Worm (Caenorhabditis elegans) whole organism, L4/young adult: ENCODE data around the gene Y55F3AM.21.

Experiments
- W03F9.2 ChIP-seq: fragments of 150-350 bp; optimal IDR thresholded peaks from 2 replicates; lab custom pipeline; 2014; ENCODE audit warnings: missing biosample characterization, missing genetic modification characterization
- dao-5 ChIP-seq: sonication (generic microtip); optimal IDR thresholded peaks from 2 replicates; lab custom pipeline; 2016; ENCODE audit warnings: missing genotype, missing genetic modification characterization, moderate library complexity, missing compliant biosample characterization
- him-1 ChIP-seq: sonication (generic microtip); optimal IDR thresholded peaks from 2 replicates; lab custom pipeline; 2016; ENCODE audit warnings: missing genotype, missing genetic modification reagents, missing genetic modification characterization, missing compliant biosample characterization

The Y55F3AM.21 gene

DNA sequence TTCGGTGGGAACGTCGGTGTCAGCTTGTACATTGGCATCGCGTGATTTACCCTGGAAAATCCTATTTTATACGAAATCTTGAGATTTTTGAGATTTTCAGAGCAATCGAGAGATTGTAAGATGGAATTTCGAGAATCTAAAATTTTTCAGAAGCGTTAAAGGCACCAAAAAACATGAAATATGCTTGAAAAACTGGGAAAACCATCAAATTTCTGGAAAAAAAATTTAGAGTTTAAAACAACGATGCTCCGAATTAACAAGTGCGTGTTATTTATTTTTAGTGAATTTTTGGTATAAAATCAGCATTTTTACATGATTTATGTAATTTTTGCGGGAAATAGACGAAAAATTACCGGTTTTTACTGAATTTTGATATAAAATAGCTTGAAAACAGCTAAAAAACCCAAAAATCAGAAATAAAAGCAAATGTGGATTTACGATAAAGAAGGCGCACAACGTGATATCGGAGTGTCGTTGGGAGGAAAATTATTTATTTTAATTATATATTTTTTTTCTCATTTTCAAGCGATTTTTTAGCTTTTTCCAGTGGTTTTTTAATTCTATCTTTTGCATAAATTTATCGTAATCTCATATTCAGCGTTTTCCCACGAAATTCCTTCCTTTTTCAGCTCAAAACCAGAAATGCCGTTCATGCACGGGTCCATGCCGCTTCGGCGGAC is 4.9 kb upstream of the Y55F3AM.21 start, which contains the start of the genes Y55F3AM.13 and mrps-25:
TSS of gene Y55F3AM.13 (minus strand) at position 51 of the 680 bp plus-strand sequence.
TSS of gene mrps-25 (plus strand) at position 630 of the 680 bp plus-strand sequence.
- TF ChIP-seq dao-5 (tag; lab: Kevin White, UChicago) (no peak), him-1 (tag; lab: Kevin White, UChicago) (no peak), W03F9.2 (no peak)

DNA sequence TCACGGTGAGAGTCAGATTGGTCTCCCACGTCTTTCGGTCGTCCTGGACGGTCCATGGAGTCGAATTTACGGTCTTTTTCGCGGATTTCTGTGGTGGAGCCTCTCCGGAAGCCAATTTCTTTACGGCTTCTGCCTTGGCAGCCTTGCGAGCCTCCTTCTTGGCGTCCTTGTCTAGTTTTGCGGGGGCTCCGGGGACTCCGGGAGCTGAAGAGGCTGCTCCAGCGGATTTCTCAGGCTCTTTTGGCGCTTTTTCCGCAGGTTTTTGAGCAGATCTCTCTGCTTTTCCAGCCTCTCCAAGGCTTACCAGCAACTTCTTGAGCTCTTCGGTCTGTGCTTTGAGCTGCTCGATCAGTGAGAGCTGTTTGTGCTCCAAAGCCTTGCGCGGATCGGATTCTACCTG is 4.2 kb upstream of the Y55F3AM.21 start:
- TF ChIP-seq him-1 (tag; lab: Kevin White, UChicago) (no peak), W03F9.2 (no peak), dao-5 (tag; lab: Kevin White, UChicago) (no peak)

DNA sequence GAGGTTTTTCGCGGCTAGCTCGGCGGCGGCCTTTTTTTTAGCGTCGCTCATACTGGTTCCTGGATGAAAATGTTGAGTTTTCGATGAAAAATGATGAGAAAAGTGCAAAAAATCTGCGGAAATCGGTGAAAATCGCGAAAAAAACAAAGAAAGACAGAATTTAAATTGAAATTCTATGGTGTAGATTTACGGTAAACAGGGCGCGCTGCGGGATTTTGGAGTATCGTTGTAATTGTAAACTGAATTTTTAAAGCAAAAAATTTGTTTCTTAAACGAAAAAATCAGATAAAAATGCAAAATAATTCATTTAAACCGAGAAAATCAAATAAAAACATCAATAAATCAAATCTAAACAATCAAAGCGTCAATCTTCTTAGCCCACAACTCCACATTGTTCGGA is 3.2 kb upstream of the Y55F3AM.21 start, which contains the start of gene dcap-1:
TSS of gene dcap-1 (minus strand) at position 59 of the 400 bp plus-strand sequence.
- TF ChIP-seq him-1 (tag; lab: Kevin White, UChicago) (no peak), W03F9.2 (no peak), dao-5 (tag; lab: Kevin White, UChicago) (no peak)

DNA sequence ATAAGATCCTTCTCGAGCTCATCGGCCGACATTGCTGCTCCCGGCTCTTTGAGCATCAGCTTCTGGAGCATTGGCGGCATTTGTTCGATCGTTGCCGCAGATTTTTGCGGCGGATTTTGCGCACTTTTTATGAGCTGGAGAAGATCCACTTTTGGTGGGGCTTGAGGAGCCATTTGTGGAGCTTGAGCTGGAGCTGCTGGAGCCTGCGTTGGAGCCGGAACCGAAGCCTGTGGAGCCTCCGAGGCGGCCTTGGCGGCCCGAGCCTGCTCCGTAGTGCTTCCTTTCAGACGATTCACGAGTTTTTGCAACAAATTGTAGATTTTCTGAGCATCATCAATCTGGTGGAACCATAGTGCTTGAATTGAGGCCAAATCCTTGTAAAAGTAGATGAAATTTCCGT is 2.5 kb upstream of the Y55F3AM.21 start:
- TF ChIP-seq him-1 (tag; lab: Kevin White, UChicago), result no peak

DNA sequence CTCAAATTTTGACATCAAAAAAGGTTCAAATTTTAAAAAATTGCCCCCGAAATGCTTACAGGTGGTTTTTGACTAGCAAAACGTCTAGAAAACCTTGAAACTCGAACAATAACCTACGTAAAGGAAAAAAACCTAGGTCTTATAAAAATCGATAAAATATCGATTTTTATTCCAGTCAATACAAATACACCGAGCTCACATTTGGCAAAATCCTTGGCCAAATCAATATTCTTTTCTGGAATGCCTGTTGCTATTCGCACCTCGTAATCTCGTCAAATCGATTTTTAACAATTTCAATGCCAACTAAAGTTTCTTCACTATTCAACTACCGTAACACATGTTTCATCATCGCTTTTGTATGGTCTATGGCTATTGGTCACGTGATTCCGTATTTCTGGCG is 4.5 kb downstream of the Y55F3AM.21 start:
- no peak for TF ChIP-seq W03F9.2
- no peak for TF ChIP-seq dao-5 (tag; lab: Kevin White, UChicago)
- TF ChIP-seq him-1 (tag; lab: Kevin White, UChicago), result no peak

DNA sequence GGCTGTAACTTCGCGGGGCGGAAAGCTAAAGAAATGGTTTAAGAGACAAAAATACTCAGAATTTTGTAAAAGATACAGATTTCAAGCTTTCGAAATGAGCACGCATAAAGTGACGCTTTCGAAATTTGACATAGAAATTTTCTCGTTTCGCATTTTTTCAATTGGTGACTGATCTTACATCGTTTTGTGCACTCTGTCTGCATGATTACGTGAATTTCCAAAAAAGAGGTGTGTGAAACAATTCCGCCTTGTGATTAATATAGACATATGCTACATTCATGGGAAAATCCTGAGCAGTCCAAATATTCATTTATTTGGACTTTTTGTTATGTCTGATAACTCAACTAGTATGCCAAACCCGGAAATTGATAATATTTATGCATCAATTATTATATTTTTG is 5.8 kb downstream of the Y55F3AM.21 start, which contains the start of gene srx-12:
TSS of gene srx-12 (plus strand) at position 301 of the 400 bp plus-strand sequence.
- TF ChIP-seq him-1 (tag; lab: Kevin White, UChicago) (no peak), W03F9.2 (no peak), dao-5 (tag; lab: Kevin White, UChicago) (no peak)

DNA sequence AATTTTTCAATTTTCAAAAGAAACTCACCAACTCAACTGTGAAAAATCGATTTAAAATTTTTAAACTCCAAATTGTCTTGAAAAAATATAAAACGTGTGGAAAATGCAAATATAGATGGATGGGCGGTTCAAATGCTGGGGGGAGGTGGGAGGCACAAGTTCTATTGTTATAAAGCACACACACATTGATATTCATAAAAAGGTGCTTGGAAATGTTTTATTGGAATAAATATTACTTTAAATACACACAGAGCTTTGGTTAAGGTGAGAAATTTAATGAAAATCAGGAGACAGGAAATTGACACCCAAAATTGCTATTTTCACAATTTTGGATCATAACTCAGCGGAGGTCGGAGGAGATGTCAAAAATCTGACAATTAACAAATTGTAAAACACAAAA is 7.2 kb downstream of the Y55F3AM.21 start, which contains the start of gene Y55F3AM.11:
TSS of gene Y55F3AM.11 (minus strand) at position 101 of the 400 bp plus-strand sequence.
- TF ChIP-seq dao-5 (tag; lab: Kevin White, UChicago) (no peak), W03F9.2 (no peak), him-1 (tag; lab: Kevin White, UChicago) (no peak)

DNA sequence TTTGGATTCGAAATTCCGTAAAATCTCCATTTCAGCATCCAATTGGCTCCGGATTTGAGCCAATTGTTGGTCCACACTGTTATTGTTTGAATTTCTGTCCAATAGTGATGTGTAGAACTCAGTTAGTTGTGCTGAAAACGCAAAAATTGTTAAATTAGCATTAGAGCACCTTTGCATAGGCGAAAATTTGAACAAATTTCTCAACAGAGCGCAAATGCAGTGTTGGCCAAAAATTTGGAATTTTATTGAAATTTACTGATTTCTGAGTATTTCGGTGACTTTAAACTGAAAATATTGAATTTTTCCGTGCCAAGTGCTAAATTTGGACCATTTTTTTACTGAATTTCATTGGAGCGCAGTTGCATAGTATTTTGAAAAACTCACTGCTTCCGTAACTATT is 10.9 kb downstream of the Y55F3AM.21 start:
- TF ChIP-seq dao-5 (tag; lab: Kevin White, UChicago) (no peak), W03F9.2 (no peak), him-1 (tag; lab: Kevin White, UChicago) (no peak)

DNA sequence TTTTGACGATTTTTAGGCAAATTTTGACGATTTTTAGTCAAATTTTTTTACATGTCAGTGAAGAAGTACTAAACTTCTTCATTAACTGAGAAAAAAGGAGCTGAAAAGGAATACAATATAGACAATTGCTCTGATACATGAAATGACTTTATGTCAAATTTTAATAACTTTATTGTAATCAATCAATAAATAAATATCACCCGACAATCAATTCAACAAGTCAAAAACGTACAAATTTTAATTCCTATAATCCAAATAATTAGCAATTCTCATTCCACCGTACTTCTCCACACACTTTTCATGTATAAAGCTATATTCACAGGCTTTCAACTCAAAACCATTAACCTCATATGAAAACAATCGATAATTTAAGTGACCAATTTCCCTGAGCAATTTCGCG is 13.0 kb downstream of the Y55F3AM.21 start:
- no peak for TF ChIP-seq him-1 (tag; lab: Kevin White, UChicago)
- TF ChIP-seq dao-5 (tag; lab: Kevin White, UChicago), result no peak
- TF ChIP-seq W03F9.2, result no peak

DNA sequence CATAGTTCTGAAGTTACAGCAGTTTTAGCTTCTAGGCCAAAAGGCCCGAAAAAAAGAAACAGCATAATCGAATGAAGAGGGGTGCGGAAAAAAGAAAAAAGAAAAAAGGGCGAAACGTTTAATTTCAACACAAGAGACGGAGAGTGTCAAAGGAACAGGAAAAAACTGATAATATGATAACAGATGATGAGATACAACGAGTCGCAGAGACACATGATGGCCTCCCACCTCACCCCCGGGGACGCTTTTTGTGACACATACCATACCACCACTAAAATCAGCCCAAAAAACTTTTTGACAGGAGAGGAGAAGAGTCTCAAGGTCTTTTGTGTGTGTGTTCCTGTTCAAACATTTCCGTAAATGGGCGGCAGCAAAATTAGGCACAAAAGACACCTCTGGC is 16.4 kb downstream of the Y55F3AM.21 start:
- peak; percentile 33 for TF ChIP-seq W03F9.2
- no peak for TF ChIP-seq him-1 (tag; lab: Kevin White, UChicago)
- no peak for TF ChIP-seq dao-5 (tag; lab: Kevin White, UChicago)

DNA sequence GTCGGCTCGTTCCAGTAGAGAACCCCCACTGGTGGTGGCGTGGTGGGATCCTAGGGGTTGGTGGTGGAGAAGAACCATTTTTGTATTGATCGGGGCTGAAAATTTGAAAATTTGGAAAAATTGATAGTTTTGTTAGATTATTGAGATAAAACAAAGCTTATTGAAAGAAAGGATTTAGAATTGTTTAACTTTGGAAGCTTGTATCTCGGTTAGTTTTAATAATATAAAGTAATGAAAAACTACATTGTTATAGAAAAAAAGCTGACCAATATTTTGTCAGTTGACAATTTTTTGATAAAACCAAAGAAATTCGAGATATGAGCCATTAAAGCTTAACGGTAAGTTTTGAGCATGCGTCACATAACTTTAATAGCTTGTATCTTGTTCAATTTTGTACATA is 21.5 kb downstream of the Y55F3AM.21 start, which contains the start of gene abhd-14:
TSS of gene abhd-14 (minus strand) at position 101 of the 400 bp plus-strand sequence.
- TF ChIP-seq him-1 (tag; lab: Kevin White, UChicago), result no peak
- TF ChIP-seq dao-5 (tag; lab: Kevin White, UChicago), result no peak
- TF ChIP-seq W03F9.2, result no peak

DNA sequence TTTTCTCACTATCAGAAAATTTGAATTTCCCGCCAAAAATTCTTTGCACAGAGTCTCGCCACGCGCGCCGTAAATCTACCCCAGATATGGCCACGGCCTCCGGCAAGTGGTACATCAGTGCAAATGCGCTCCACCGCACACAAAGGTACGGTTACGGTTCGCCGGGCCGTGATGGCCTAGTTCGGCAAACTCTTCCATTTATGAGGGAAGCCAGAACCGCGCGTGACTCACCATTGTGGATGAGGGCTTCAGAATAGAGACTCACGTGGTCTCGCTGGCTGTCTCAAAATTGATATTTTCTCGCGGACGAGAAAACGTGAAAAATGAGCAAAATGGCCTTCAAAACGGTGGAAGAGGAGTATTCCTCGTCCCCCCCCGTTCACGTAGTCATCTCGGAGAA is 31.7 kb downstream of the Y55F3AM.21 start:
- no peak for TF ChIP-seq dao-5 (tag; lab: Kevin White, UChicago)
- no peak for TF ChIP-seq him-1 (tag; lab: Kevin White, UChicago)
- TF ChIP-seq W03F9.2, result no peak

DNA sequence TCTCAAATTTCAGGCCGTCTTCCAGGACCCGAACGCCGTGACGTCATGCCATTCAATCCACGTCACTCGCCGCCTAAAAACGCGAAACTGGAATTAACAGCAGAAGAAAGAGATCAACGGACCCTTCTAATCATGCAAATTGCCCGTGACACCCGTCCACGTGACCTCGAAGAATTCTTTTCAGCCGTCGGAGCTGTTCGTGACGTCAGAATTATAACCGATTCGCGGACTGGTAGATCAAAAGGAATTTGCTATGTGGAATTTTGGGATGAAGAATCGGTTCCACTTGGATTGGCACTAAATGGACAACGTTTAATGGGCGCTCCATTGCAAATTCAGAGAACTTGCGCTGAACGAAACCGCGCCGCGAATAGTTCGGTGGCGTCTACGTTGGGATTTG is 36.1 kb downstream of the Y55F3AM.21 start:
- TF ChIP-seq W03F9.2, result no peak
- TF ChIP-seq him-1 (tag; lab: Kevin White, UChicago), result no peak
- no peak for TF ChIP-seq dao-5 (tag; lab: Kevin White, UChicago)

DNA sequence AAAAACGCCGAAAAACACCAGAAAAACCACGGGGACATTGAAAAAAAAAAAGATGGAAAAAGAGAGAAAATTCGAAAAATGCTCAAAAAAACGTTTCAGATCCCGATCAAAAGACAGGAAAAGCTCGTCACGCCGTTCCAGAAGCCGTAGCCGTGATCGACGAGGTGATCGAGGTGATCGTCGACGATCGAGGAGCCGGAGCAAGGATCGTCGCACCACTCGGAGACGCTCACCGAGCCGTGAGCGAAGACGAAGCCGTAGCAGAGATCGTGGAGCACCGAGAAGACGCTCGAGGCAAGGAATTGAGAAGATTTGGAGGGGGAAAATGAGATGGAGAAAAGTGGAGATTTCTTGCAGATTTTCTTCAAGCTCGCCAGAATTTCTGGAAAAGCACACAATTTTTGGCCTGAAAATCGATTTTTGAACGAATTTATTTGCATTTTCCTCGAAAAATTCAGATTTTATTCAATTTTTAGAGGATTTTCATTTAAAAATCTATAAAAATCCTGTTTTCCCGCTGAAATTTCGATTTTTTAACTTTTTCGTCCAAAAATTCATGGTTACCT is 38.2 kb downstream of the Y55F3AM.21 start:
- TF ChIP-seq W03F9.2, result no peak
- no peak for TF ChIP-seq dao-5 (tag; lab: Kevin White, UChicago)
- no peak for TF ChIP-seq him-1 (tag; lab: Kevin White, UChicago)
